Worm (Caenorhabditis elegans) whole organism, early embryonic: ENCODE results near the gene cytb-5.1.

Experiments
- ama-1 ChIP-seq: fragments of 150-350 bp; optimal IDR thresholded peaks from 2 replicates; lab custom pipeline; 2014
- ceh-13 ChIP-seq: fragments of 200-800 bp; sonication (Bioruptor generic); optimal IDR thresholded peaks from 2 replicates; lab custom pipeline; 2018; ENCODE audit warnings: mild to moderate bottlenecking, missing genetic modification characterization, missing compliant biosample characterization

DNA sequence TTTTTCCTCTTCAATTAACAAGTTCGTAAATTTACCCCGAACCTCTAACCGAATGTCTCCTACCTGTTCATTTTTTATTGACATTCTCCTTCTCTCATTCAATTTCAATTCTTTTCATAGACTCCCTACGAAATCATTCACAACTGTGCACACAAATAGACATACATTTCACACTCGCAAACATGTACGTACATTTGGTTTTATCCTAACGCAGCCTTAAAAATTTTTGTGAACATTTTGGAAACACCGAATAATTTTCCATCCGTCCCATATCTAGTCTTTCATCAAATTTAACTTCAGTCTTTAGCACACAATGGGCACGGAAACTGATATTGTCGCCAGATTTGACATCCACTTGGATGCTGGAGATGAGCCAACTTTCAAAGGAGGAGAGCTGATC is 31.8 kb downstream of the cytb-5.1 start, which contains the start of gene arrd-25:
- no peak for TF ChIP-seq ceh-13 (GFP tag; lab: Kevin White, UChicago)
- TF ChIP-seq ama-1, result no peak
